Fruit fly (Drosophila melanogaster): Measurements from ENCODE around the gene pigeon.

dm6 chr2L:19140984-19141262 is 44.9 kb upstream of the pigeon start:
- no peak for TF ChIP-seq Snoo (tag; optimal IDR thresholded peaks at IDR 0.05)
- no peak for TF ChIP-seq EcR (GFP tag; optimal IDR thresholded peaks at IDR 0.05)
- no peak for TF ChIP-seq gl (tag; optimal IDR thresholded peaks at IDR 0.05)
- no peak for TF ChIP-seq CG10348 (GFP tag; IDR thresholded peaks at IDR 0.05)
- TF ChIP-seq CG9948 (tag; optimal IDR thresholded peaks at IDR 0.05): no peak
